Fruit fly (Drosophila melanogaster) whole organism: Measurements from ENCODE around the gene bip1.

Experiments
- CG8478 ChIP-seq: fragments of >200 bp; optimal IDR thresholded peaks from 2 replicates; lab custom pipeline; 2018; ENCODE audit warnings: inconsistent platforms
- Dll ChIP-seq: fragments of >200 bp; optimal IDR thresholded peaks from 2 replicates; lab custom pipeline; 2017
- EcR ChIP-seq, 2 experiments: fragments of >200 bp; optimal IDR thresholded peaks; 2 replicates each; lab custom pipeline; 2017; ENCODE audit warnings: missing biosample characterization in 2 of 2, missing genetic modification characterization in 2 of 2, missing genetic modification reagents in 2 of 2
- pan ChIP-seq: fragments of >200 bp; optimal IDR thresholded peaks from 2 replicates; lab custom pipeline; 2017
- psq ChIP-seq: fragments of >200 bp; optimal IDR thresholded peaks from 2 replicates; lab custom pipeline; 2017
- usp ChIP-seq: fragments of >200 bp; optimal IDR thresholded peaks from 2 replicates; lab custom pipeline; 2017; ENCODE audit warnings: missing biosample characterization, missing genetic modification characterization, mixed read lengths

Gene bip1

dm6 chr3L:8058190-8058997 lies at the start of gene bip1:
TSS of gene bip1 (minus strand) at chr3L:8058713.
- TF ChIP-seq EcR (GFP tag; optimal IDR thresholded peaks at IDR 0.05; lab: Kevin White, UChicago) (peak; percentile 24 to 42), Dll (lab: Kevin White, UChicago) (no peak)

- no peak for TF ChIP-seq pan (lab: Kevin White, UChicago)
- no peak for TF ChIP-seq EcR (GFP tag; optimal IDR thresholded peaks at IDR 0.05; lab: Kevin White, UChicago)
- TF ChIP-seq psq (lab: Kevin White, UChicago) = no peak
- TF ChIP-seq Dll (lab: Kevin White, UChicago) = no peak
- no peak for TF ChIP-seq CG8478
- TF ChIP-seq usp (GFP tag; lab: Kevin White, UChicago) = no peak
These were observed 49.7 kb upstream of the bip1 start for dm6 chr3L:8108201-8108600.

DNA sequence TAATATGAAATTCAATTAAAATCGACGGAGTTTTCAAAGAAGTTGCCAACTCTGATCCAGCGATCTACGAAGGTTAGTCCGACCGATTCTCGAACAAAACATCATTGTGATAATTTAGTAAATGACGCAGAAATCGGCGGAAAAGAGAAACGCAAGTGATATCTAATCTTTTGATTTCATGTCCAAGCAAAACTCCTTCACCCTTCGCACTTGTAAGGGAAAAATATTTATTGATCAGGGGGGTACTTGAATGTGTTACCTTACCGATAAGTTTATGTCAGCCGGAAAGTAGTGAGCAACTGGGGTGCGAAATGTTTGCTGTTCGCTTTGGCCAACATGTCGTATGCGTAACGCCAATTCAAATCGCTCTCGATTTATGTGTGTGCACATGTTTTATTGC lies 38.6 kb upstream of the bip1 start:
- no peak for TF ChIP-seq usp (GFP tag; lab: Kevin White, UChicago)

DNA sequence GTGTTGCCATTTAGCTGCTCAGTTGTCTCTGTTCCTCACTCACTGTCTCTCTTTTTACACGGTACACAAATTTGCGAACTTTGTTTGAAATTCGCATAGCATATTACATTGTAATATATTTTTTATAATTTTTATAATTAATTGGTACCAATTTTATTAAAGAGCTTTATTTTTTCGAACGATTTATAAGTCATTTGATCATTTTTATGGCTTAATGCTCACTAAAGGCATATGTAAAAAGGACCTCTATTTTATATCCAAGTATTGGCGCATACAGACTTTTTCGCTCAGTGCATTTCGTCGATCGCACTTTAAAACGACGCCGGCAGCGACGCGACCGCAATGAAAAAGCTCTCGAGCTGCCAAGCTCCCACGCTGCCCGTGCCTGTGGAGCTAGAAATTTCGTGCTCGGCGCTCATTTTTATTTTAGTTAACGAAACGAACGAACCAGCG lies 37.6 kb upstream of the bip1 start:
- TF ChIP-seq usp (GFP tag; lab: Kevin White, UChicago) = no peak
- no peak for TF ChIP-seq EcR (GFP tag; optimal IDR thresholded peaks at IDR 0.05; lab: Kevin White, UChicago)
- no peak for TF ChIP-seq pan (lab: Kevin White, UChicago)
- TF ChIP-seq Dll (lab: Kevin White, UChicago) = no peak
- no peak for TF ChIP-seq psq (lab: Kevin White, UChicago)
- no peak for TF ChIP-seq CG8478

DNA sequence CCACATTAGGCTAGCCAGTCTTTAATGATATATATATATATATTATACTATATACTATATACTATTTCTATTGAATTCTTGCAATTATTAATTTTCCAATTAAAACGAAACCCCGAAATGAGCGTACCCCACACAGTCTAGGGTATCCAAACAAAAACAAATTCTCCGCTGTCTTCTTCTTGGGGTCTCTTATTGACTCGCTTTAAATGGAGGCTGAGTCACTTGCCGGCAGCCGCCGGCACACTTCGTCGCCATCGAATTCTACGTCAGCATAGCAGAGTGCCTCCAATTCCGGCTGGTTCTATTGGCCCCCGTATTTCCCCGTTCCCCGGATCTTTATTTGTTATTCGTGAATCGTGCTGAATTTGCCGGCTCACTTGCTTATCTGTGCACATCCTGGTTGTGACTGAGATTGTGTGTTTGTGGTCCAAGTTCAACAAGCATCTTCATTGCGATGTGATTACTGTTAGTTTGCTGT lies 36.2 kb upstream of the bip1 start:
- TF ChIP-seq psq (lab: Kevin White, UChicago) (no peak), Dll (lab: Kevin White, UChicago) (no peak), EcR (GFP tag; optimal IDR thresholded peaks at IDR 0.05; lab: Kevin White, UChicago) (no peak), pan (lab: Kevin White, UChicago) (no peak), CG8478 (no peak), usp (GFP tag; lab: Kevin White, UChicago) (no peak)

- TF ChIP-seq psq (lab: Kevin White, UChicago) (no peak), usp (GFP tag; lab: Kevin White, UChicago) (no peak), CG8478 (no peak), EcR (GFP tag; optimal IDR thresholded peaks at IDR 0.05; lab: Kevin White, UChicago) (no peak), pan (lab: Kevin White, UChicago) (no peak), Dll (lab: Kevin White, UChicago) (no peak)
These were observed 35.0 kb upstream of the bip1 start for dm6 chr3L:8093553-8093952.

DNA sequence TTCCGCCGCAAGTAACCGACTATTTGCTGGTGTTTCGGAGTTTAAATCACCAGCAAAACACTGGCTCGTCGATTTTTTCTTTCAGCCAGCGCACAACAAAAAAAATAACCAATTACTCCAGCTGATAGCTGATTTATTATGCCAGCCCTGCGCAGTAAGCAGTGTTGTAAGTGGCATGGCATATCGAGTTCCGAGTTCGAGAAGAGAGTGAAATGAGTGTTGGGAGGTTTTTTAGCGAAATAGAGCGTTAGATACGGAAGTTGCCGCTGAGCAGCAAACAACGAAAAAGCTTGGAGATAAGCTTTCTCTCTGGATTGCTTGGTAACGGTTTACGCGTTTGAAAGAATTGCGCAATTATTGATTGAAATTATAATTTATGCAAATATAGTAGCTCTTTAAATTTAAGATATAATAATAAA lies 33.1 kb upstream of the bip1 start, which contains the start of gene CG7565:
Gene CG7565, minus strand, starts transcription at position 137 of the 419 bp plus-strand sequence.
- TF ChIP-seq Dll (lab: Kevin White, UChicago) = no peak
- no peak for TF ChIP-seq pan (lab: Kevin White, UChicago)
- no peak for TF ChIP-seq EcR (GFP tag; optimal IDR thresholded peaks at IDR 0.05; lab: Kevin White, UChicago)
- TF ChIP-seq psq (lab: Kevin White, UChicago) = no peak
- TF ChIP-seq CG8478 = no peak
- TF ChIP-seq usp (GFP tag; lab: Kevin White, UChicago) = no peak

DNA sequence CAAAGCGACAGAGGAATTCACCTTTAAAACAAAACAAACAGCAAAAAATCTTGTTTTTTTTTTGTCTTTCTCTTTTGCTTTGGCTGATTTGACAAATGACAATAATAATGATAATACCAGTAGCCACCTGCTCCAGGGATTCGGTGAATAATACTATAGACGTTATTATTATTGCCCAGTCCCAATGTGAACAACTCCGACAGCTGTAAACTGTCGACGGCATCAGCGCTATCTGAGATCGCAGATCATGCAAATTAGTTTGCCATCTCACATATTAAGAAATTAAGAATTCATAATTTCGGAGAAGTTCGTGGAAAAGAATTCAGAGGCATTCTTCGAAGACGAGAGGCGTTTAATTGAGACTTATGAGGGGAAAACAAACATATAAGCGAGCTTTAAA lies 27.7 kb upstream of the bip1 start:
- TF ChIP-seq pan (lab: Kevin White, UChicago) = no peak
- no peak for TF ChIP-seq psq (lab: Kevin White, UChicago)
- TF ChIP-seq EcR (GFP tag; optimal IDR thresholded peaks at IDR 0.05; lab: Kevin White, UChicago) = no peak
- no peak for TF ChIP-seq usp (GFP tag; lab: Kevin White, UChicago)
- no peak for TF ChIP-seq CG8478
- TF ChIP-seq Dll (lab: Kevin White, UChicago) = no peak

- TF ChIP-seq usp (GFP tag; lab: Kevin White, UChicago) (no peak), EcR (GFP tag; optimal IDR thresholded peaks at IDR 0.05; lab: Kevin White, UChicago) (no peak), psq (lab: Kevin White, UChicago) (no peak), Dll (lab: Kevin White, UChicago) (no peak), pan (lab: Kevin White, UChicago) (no peak), CG8478 (no peak)
These were observed 23.3 kb upstream of the bip1 start for dm6 chr3L:8081822-8082221.

dm6 chr3L:8080790-8081189 lies 22.3 kb upstream of the bip1 start:
- no peak for TF ChIP-seq pan (lab: Kevin White, UChicago)
- no peak for TF ChIP-seq Dll (lab: Kevin White, UChicago)
- TF ChIP-seq psq (lab: Kevin White, UChicago) = no peak
- TF ChIP-seq CG8478 = no peak

- TF ChIP-seq usp (GFP tag; lab: Kevin White, UChicago) (no peak), EcR (GFP tag; optimal IDR thresholded peaks at IDR 0.05; lab: Kevin White, UChicago) (no peak), psq (lab: Kevin White, UChicago) (no peak), CG8478 (no peak), Dll (lab: Kevin White, UChicago) (no peak), pan (lab: Kevin White, UChicago) (no peak)
These were observed 21.1 kb upstream of the bip1 start for dm6 chr3L:8079598-8079997.

dm6 chr3L:8077953-8078352 lies 19.4 kb upstream of the bip1 start:
- no peak for TF ChIP-seq EcR (GFP tag; optimal IDR thresholded peaks at IDR 0.05; lab: Kevin White, UChicago)
- no peak for TF ChIP-seq pan (lab: Kevin White, UChicago)
- no peak for TF ChIP-seq CG8478
- no peak for TF ChIP-seq Dll (lab: Kevin White, UChicago)
- TF ChIP-seq psq (lab: Kevin White, UChicago) = no peak
- TF ChIP-seq usp (GFP tag; lab: Kevin White, UChicago) = no peak
